Worm (Caenorhabditis elegans) whole organism, young adult: ENCODE measurements around the gene B0302.5.

Source experiments
- B0336.3 ChIP-seq: fragments of 200-800 bp; sonication (Bioruptor generic); IDR thresholded peaks from 2 replicates; pipeline ENCODE4 v1.3.6; 2022; ENCODE audit warnings: missing genetic modification characterization, missing compliant biosample characterization
- F49E8.2 ChIP-seq: sonication (generic microtip); optimal IDR thresholded peaks from 3 replicates; lab custom pipeline; 2017; ENCODE audit warnings: missing genetic modification characterization, mild to moderate bottlenecking, missing compliant biosample characterization, antibody characterized with exemption, moderate library complexity; ENCODE audit not compliant: insufficient read depth
- F52B5.7 ChIP-seq: sonication (generic microtip); optimal IDR thresholded peaks from 2 replicates; lab custom pipeline; 2016; ENCODE audit warnings: mild to moderate bottlenecking, missing genetic modification characterization, missing compliant biosample characterization
- athp-1 ChIP-seq: sonication (generic microtip); optimal IDR thresholded peaks from 2 replicates; lab custom pipeline; 2017; ENCODE audit warnings: mild to moderate bottlenecking, missing genetic modification characterization, missing compliant biosample characterization
- ceh-79 ChIP-seq: sonication (generic microtip); optimal IDR thresholded peaks from 2 replicates; lab custom pipeline; 2017; ENCODE audit warnings: mild to moderate bottlenecking, missing genetic modification characterization, missing compliant biosample characterization
- hlh-26 ChIP-seq: fragments of 200-800 bp; sonication (Bioruptor generic); conservative IDR thresholded peaks from 2 replicates; pipeline ENCODE4 v1.3.6; 2022; ENCODE audit warnings: missing genetic modification reagents, missing genetic modification characterization, missing compliant biosample characterization
- hmg-1.2 ChIP-seq: fragments of 200-800 bp; sonication (Bioruptor generic); IDR thresholded peaks from 2 replicates; pipeline ENCODE4 v1.3.6; 2022; ENCODE audit warnings: missing genetic modification reagents, missing genetic modification characterization, missing compliant biosample characterization
- lag-1 ChIP-seq: fragments of 200-800 bp; sonication (Bioruptor generic); IDR thresholded peaks from 2 replicates; pipeline ENCODE4 v1.3.6; 2022; ENCODE audit warnings: missing genetic modification reagents, missing genetic modification characterization, missing compliant biosample characterization
- lin-54 ChIP-seq: fragments of 200-800 bp; sonication (Bioruptor generic); optimal IDR thresholded peaks from 2 replicates; lab custom pipeline; 2018; ENCODE audit warnings: mild to moderate bottlenecking, missing genetic modification characterization, missing compliant biosample characterization
- nhr-90 ChIP-seq: sonication (generic microtip); optimal IDR thresholded peaks from 2 replicates; lab custom pipeline; 2016; ENCODE audit warnings: missing genotype, mild to moderate bottlenecking, missing genetic modification characterization, missing compliant biosample characterization
- snpc-4 ChIP-seq, 5 experiments: fragments of 150-350 bp in 1 of 5; sonication (generic microtip) in 4 of 5; optimal IDR thresholded peaks; 2 replicates each; lab custom pipeline; 2014 to 2018; ENCODE audit warnings: missing genetic modification characterization in 5 of 5, missing biosample characterization in 3 of 5, antibody characterized with exemption in 2 of 5, mild to moderate bottlenecking in 2 of 5, missing compliant biosample characterization in 2 of 5, missing genotype in 2 of 5, moderate library complexity in 2 of 5, missing genetic modification reagents in 1 of 5
- ztf-26 ChIP-seq: sonication (generic microtip); optimal IDR thresholded peaks from 2 replicates; lab custom pipeline; 2017; ENCODE audit warnings: missing genetic modification characterization, missing compliant biosample characterization

ce11 chrX:17203399-17203798 lies 8.5 kb upstream of the B0302.5 start:
- TF ChIP-seq ztf-26 (tag; lab: Kevin White, UChicago): no peak
- no peak for TF ChIP-seq nhr-90 (tag; lab: Kevin White, UChicago)
- no peak for TF ChIP-seq ceh-79
- TF ChIP-seq hmg-1.2 (GFP tag; lab: Robert Waterston, UW): no peak
- no peak for TF ChIP-seq snpc-4 (GFP tag; optimal IDR thresholded peaks at IDR 0.05; lab: Kevin White, UChicago)
- no peak for TF ChIP-seq snpc-4 (tag; optimal IDR thresholded peaks at IDR 0.05; lab: Kevin White, UChicago)
- no peak for TF ChIP-seq B0336.3
- TF ChIP-seq F49E8.2: no peak
- TF ChIP-seq F52B5.7 (tag; lab: Kevin White, UChicago): no peak
- no peak for TF ChIP-seq athp-1
- no peak for TF ChIP-seq lin-54
- no peak for TF ChIP-seq hlh-26 (GFP tag; lab: Robert Waterston, UW)
- TF ChIP-seq lag-1 (GFP tag; lab: Robert Waterston, UW): no peak
